Fruit fly (Drosophila melanogaster) whole organism, embryonic: Measurements from ENCODE around the gene CG2129.

ENCODE experiments used
- Aef1 ChIP-seq: fragments of 200-800 bp; sonication (Bioruptor generic); IDR thresholded peaks from 3 replicates; pipeline ENCODE4 v1.3.6; 2022; ENCODE audit warnings: missing biosample characterization, missing genetic modification characterization
- Asciz ChIP-seq: fragments of 200-800 bp; sonication (Bioruptor generic); optimal IDR thresholded peaks from 2 replicates; lab custom pipeline; 2017; ENCODE audit warnings: missing biosample characterization, mild to moderate bottlenecking, missing genetic modification characterization, missing genetic modification reagents
- Atf3 ChIP-seq: fragments of 200-800 bp; sonication (Bioruptor generic); optimal IDR thresholded peaks from 3 replicates; lab custom pipeline; 2016; ENCODE audit warnings: missing biosample characterization, missing genetic modification characterization
- CG10274 ChIP-seq: fragments of 200-800 bp; sonication (Bioruptor generic); optimal IDR thresholded peaks from 3 replicates; lab custom pipeline; 2017; ENCODE audit warnings: missing biosample characterization, mild to moderate bottlenecking, missing genetic modification characterization
- CG10366 ChIP-seq: fragments of 200-800 bp; sonication (Bioruptor generic); IDR thresholded peaks from 2 replicates; pipeline ENCODE4 v1.3.6; 2022; ENCODE audit warnings: missing biosample characterization, missing genetic modification characterization
- CG10543 ChIP-seq: fragments of 200-800 bp; sonication (Bioruptor generic); optimal IDR thresholded peaks from 3 replicates; lab custom pipeline; 2017; ENCODE audit warnings: missing biosample characterization, mild to moderate bottlenecking, missing genetic modification characterization, moderate library complexity
- CG10959 ChIP-seq: fragments of 200-800 bp; sonication (Bioruptor generic); IDR thresholded peaks from 2 replicates; pipeline ENCODE4 v1.3.6; 2022; ENCODE audit warnings: missing biosample characterization, missing genetic modification characterization
- CG13123 ChIP-seq: fragments of 200-800 bp; sonication (Bioruptor generic); optimal IDR thresholded peaks from 2 replicates; lab custom pipeline; 2016; ENCODE audit warnings: missing biosample characterization, missing genetic modification characterization
- CG14710 ChIP-seq: fragments of 200-800 bp; sonication (Bioruptor generic); optimal IDR thresholded peaks from 3 replicates; lab custom pipeline; 2019; ENCODE audit warnings: missing biosample characterization, mild to moderate bottlenecking, missing genetic modification characterization, moderate library complexity
- CG14965 ChIP-seq: fragments of 200-800 bp; sonication (Bioruptor generic); optimal IDR thresholded peaks from 2 replicates; lab custom pipeline; 2016; ENCODE audit warnings: missing biosample characterization, missing genetic modification characterization, borderline replicate concordance
- CG16779 ChIP-seq: fragments of 200-800 bp; sonication (Bioruptor generic); IDR thresholded peaks from 2 replicates; pipeline ENCODE4 v1.3.6; 2022; ENCODE audit warnings: missing biosample characterization, missing genetic modification characterization
- CG16863 ChIP-seq: fragments of 200-800 bp; sonication (Bioruptor generic); optimal IDR thresholded peaks from 3 replicates; lab custom pipeline; 2016; ENCODE audit warnings: missing biosample characterization, missing genetic modification characterization
- CG17186 ChIP-seq: fragments of 200-800 bp; sonication (Bioruptor generic); optimal IDR thresholded peaks from 3 replicates; lab custom pipeline; 2017; ENCODE audit warnings: missing biosample characterization, missing genetic modification reagents, missing genetic modification characterization
- CG17802 ChIP-seq: fragments of 200-800 bp; sonication (Bioruptor generic); optimal IDR thresholded peaks from 2 replicates; lab custom pipeline; 2018; ENCODE audit warnings: missing biosample characterization, mild to moderate bottlenecking, missing genetic modification characterization, moderate library complexity
- CG2199 ChIP-seq: fragments of 200-800 bp; sonication (Bioruptor generic); IDR thresholded peaks from 3 replicates; pipeline ENCODE4 v1.3.6; 2022; ENCODE audit warnings: missing biosample characterization, missing genetic modification characterization
- CG2875 ChIP-seq: fragments of 200-800 bp; sonication (Bioruptor generic); optimal IDR thresholded peaks from 2 replicates; lab custom pipeline; 2017; ENCODE audit warnings: missing biosample characterization, mild to moderate bottlenecking, missing genetic modification characterization, missing genetic modification reagents
- CG32532 ChIP-seq: fragments of 200-800 bp; sonication (Bioruptor generic); IDR thresholded peaks from 2 replicates; pipeline ENCODE4 v1.3.6; 2022; ENCODE audit warnings: missing biosample characterization, missing genetic modification characterization
- CG32767 ChIP-seq: fragments of 200-800 bp; sonication (Bioruptor generic); IDR thresholded peaks from 2 replicates; pipeline ENCODE4 v1.3.6; 2022; ENCODE audit warnings: missing biosample characterization, missing genetic modification characterization
- CG34224 ChIP-seq: fragments of 200-800 bp; sonication (Bioruptor generic); IDR thresholded peaks from 3 replicates; pipeline ENCODE4 v1.3.6; 2022; ENCODE audit warnings: missing biosample characterization, missing genetic modification characterization; ENCODE audit not compliant: partially characterized antibody
- CG3995 ChIP-seq: fragments of 200-800 bp; sonication (Bioruptor generic); optimal IDR thresholded peaks from 3 replicates; lab custom pipeline; 2016; ENCODE audit warnings: missing biosample characterization, missing genetic modification characterization
- CG43689 ChIP-seq: fragments of 200-800 bp; sonication (Bioruptor generic); IDR thresholded peaks from 2 replicates; pipeline ENCODE4 v1.3.6; 2022; ENCODE audit warnings: missing biosample characterization, missing genetic modification characterization
- CG4854 ChIP-seq: fragments of 200-800 bp; sonication (Bioruptor generic); optimal IDR thresholded peaks from 2 replicates; lab custom pipeline; 2016; ENCODE audit warnings: missing biosample characterization, missing genetic modification characterization, inconsistent platforms
- CG5953 ChIP-seq: fragments of 200-800 bp; sonication (Bioruptor generic); IDR thresholded peaks from 2 replicates; pipeline ENCODE4 v1.3.6; 2022; ENCODE audit warnings: missing biosample characterization, missing genetic modification characterization
- CG6813 ChIP-seq: fragments of 200-800 bp; sonication (Bioruptor generic); optimal IDR thresholded peaks from 2 replicates; lab custom pipeline; 2017; ENCODE audit warnings: missing biosample characterization, missing genetic modification characterization, mild to moderate bottlenecking, moderate library complexity, missing genetic modification reagents
- CG7963 ChIP-seq: fragments of 200-800 bp; sonication (Bioruptor generic); IDR thresholded peaks from 3 replicates; pipeline ENCODE4 v1.3.6; 2022; ENCODE audit warnings: missing biosample characterization, missing genetic modification characterization; ENCODE audit not compliant: partially characterized antibody
- CG8281 ChIP-seq: fragments of 200-800 bp; sonication (Bioruptor generic); optimal IDR thresholded peaks from 2 replicates; lab custom pipeline; 2018; ENCODE audit warnings: missing biosample characterization, mild to moderate bottlenecking, missing genetic modification characterization, moderate library complexity
- CG9797 ChIP-seq: fragments of 200-800 bp; sonication (Bioruptor generic); optimal IDR thresholded peaks from 3 replicates; lab custom pipeline; 2018; ENCODE audit warnings: missing biosample characterization, mild to moderate bottlenecking, missing genetic modification characterization
- CG9817 ChIP-seq: fragments of 200-800 bp; sonication (Bioruptor generic); optimal IDR thresholded peaks from 2 replicates; lab custom pipeline; 2018; ENCODE audit warnings: missing biosample characterization, mild to moderate bottlenecking, missing genetic modification characterization, moderate library complexity
- CHES-1-like ChIP-seq: fragments of 200-800 bp; sonication (Bioruptor generic); optimal IDR thresholded peaks from 2 replicates; lab custom pipeline; 2016; ENCODE audit warnings: missing biosample characterization, missing genetic modification characterization
- Deaf1 ChIP-seq: fragments of 200-800 bp; optimal IDR thresholded peaks from 3 replicates; lab custom pipeline; 2019; ENCODE audit warnings: missing biosample characterization, mild to moderate bottlenecking, missing genetic modification characterization, moderate library complexity
- HHEX ChIP-seq: fragments of 200-800 bp; sonication (Bioruptor generic); optimal IDR thresholded peaks from 3 replicates; lab custom pipeline; 2017; ENCODE audit warnings: missing biosample characterization, mild to moderate bottlenecking, missing genetic modification characterization, missing genetic modification reagents
- HLH54F ChIP-seq: fragments of 200-800 bp; sonication (Bioruptor generic); optimal IDR thresholded peaks from 3 replicates; lab custom pipeline; 2016; ENCODE audit warnings: missing biosample characterization, missing genetic modification characterization
- Mes4 ChIP-seq: fragments of 200-800 bp; sonication (Bioruptor generic); optimal IDR thresholded peaks from 2 replicates; lab custom pipeline; 2016; ENCODE audit warnings: missing biosample characterization, missing genetic modification characterization
- NC2α ChIP-seq: fragments of 200-800 bp; sonication (Bioruptor generic); optimal IDR thresholded peaks from 2 replicates; lab custom pipeline; 2016; ENCODE audit warnings: missing biosample characterization, missing genetic modification characterization
- Ptx1 ChIP-seq: fragments of 200-800 bp; sonication (Bioruptor generic); IDR thresholded peaks from 2 replicates; pipeline ENCODE4 v1.3.6; 2022; ENCODE audit warnings: missing biosample characterization, missing genetic modification characterization
- chn ChIP-seq: fragments of 200-800 bp; sonication (Bioruptor generic); optimal IDR thresholded peaks from 2 replicates; lab custom pipeline; 2016; ENCODE audit warnings: missing biosample characterization, missing genetic modification characterization
- dati ChIP-seq: fragments of 200-800 bp; sonication (Bioruptor generic); IDR thresholded peaks from 2 replicates; pipeline ENCODE4 v1.3.6; 2022; ENCODE audit warnings: missing biosample characterization, missing genetic modification characterization
- ewg ChIP-seq: fragments of 200-800 bp; sonication (Bioruptor generic); optimal IDR thresholded peaks from 3 replicates; lab custom pipeline; 2017; ENCODE audit warnings: mild to moderate bottlenecking, missing biosample characterization, missing genetic modification reagents, missing genetic modification characterization
- gem ChIP-seq: fragments of 200-800 bp; sonication (Bioruptor generic); optimal IDR thresholded peaks from 2 replicates; lab custom pipeline; 2019; ENCODE audit warnings: missing biosample characterization, mild to moderate bottlenecking, missing genetic modification characterization, moderate library complexity
- gro ChIP-seq: fragments of 200-800 bp; sonication (Bioruptor generic); optimal IDR thresholded peaks from 2 replicates; lab custom pipeline; 2016; ENCODE audit warnings: missing biosample characterization, missing genetic modification characterization
- jing ChIP-seq: fragments of 200-800 bp; sonication (Bioruptor generic); optimal IDR thresholded peaks from 2 replicates; lab custom pipeline; 2018; ENCODE audit warnings: missing biosample characterization, mild to moderate bottlenecking, missing genetic modification characterization
- kah ChIP-seq: fragments of 200-800 bp; sonication (Bioruptor generic); optimal IDR thresholded peaks from 2 replicates; lab custom pipeline; 2018; ENCODE audit warnings: missing biosample characterization, mild to moderate bottlenecking, missing genetic modification characterization
- ken ChIP-seq: fragments of 200-800 bp; sonication (Bioruptor generic); IDR thresholded peaks from 3 replicates; pipeline ENCODE4 v1.3.6; 2022; ENCODE audit warnings: missing biosample characterization, missing genetic modification characterization
- nom ChIP-seq: fragments of 200-800 bp; sonication (Bioruptor generic); optimal IDR thresholded peaks from 2 replicates; lab custom pipeline; 2017; ENCODE audit warnings: missing biosample characterization, missing genetic modification characterization, mild to moderate bottlenecking, moderate library complexity, missing genetic modification reagents
- ranshi ChIP-seq: fragments of 200-800 bp; sonication (Bioruptor generic); IDR thresholded peaks from 2 replicates; pipeline ENCODE4 v1.3.6; 2022; ENCODE audit warnings: missing biosample characterization, missing genetic modification characterization
- row ChIP-seq: fragments of 200-800 bp; sonication (Bioruptor generic); IDR thresholded peaks from 3 replicates; pipeline ENCODE4 v1.3.6; 2022; ENCODE audit warnings: missing biosample characterization, missing genetic modification characterization
- sc ChIP-seq, 3 experiments: fragments of >200 bp in 2 of 3; fragments of 200-800 bp in 1 of 3; sonication (Bioruptor generic) in 1 of 3; optimal IDR thresholded peaks; 2 replicates in 2 of 3; 3 replicates in 1 of 3; lab custom pipeline; 2017; ENCODE audit warnings: mild to moderate bottlenecking in 1 of 3, missing biosample characterization in 1 of 3, missing genetic modification characterization in 1 of 3, missing genetic modification reagents in 1 of 3
- slbo ChIP-seq: fragments of 200-800 bp; sonication (Bioruptor generic); IDR thresholded peaks from 2 replicates; pipeline ENCODE4 v1.3.6; 2022; ENCODE audit warnings: missing biosample characterization, missing genetic modification characterization
- sr ChIP-seq: fragments of 200-800 bp; sonication (Bioruptor generic); IDR thresholded peaks from 3 replicates; pipeline ENCODE4 v1.3.6; 2022; ENCODE audit warnings: missing biosample characterization, missing genetic modification characterization
- trh ChIP-seq: fragments of 200-800 bp; sonication (Bioruptor generic); optimal IDR thresholded peaks from 2 replicates; lab custom pipeline; 2016; ENCODE audit warnings: missing biosample characterization, missing genetic modification characterization

CG2129 gene

DNA sequence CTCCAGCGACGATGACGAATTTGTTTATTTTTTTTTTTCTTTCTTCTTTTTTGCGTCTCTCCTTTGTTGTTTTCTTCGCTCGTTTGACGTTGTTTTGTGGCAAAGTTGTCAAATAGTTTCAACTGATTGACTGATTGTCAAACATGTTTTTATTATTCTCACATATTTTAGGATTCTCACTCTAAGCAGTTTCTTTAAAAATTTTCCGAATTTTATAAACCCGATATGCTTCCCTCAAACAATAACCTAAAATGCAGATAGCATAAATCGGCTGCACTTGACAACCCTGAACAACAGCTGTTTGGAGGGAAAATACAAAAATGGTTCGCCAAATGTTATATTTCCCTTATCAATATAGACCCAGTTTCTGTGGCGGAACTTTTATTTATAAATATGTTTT is 2.1 kb upstream of the CG2129 start, which contains the start of gene CG17982 (continued):
- TF ChIP-seq CHES-1-like (GFP tag; lab: Kevin White, UChicago) (peak; percentile 90), Atf3 (peak; percentile 64), CG3995 (peak; percentile 50), gem (peak; percentile 92), CG32532 (GFP tag; lab: Robert Waterston, UW) (peak; percentile 88), jing (GFP tag; lab: Kevin White, UChicago) (no peak), CG2875 (GFP tag; lab: Kevin White, UChicago) (peak; percentile 58), chn (GFP tag; lab: Kevin White, UChicago) (peak; percentile 86), Mes4 (GFP tag; lab: Kevin White, UChicago) (peak; percentile 81), CG2199 (GFP tag; lab: Robert Waterston, UW) (no peak), NC2α (peak; percentile 72), row (peak; percentile 90), HLH54F (GFP tag; lab: Kevin White, UChicago) (peak; percentile 86), Asciz (no peak), CG43689 (GFP tag; lab: Robert Waterston, UW) (peak; percentile 18; the same call in 1 of the 2 replicates), CG10366 (GFP tag; lab: Robert Waterston, UW) (peak; percentile 76), CG9817 (tag; lab: Kevin White, UChicago) (peak; percentile 89), slbo (GFP tag; lab: Robert Waterston, UW) (peak; percentile 88), trh (peak; percentile 42), CG17186 (peak; percentile 46), CG14965 (GFP tag; lab: Kevin White, UChicago) (no peak), ken (GFP tag; lab: Robert Waterston, UW) (peak; percentile 75), CG10274 (peak; percentile 16), sr (no peak), gro (GFP tag; lab: Kevin White, UChicago) (peak; percentile 89), dati (GFP tag; lab: Robert Waterston, UW) (peak; percentile 32; the same call in 1 of the 2 replicates), CG14710 (tag; lab: Kevin White, UChicago) (peak; percentile 83), CG16863 (GFP tag; lab: Kevin White, UChicago) (peak; percentile 80), nom (peak; percentile 86), sc (optimal IDR thresholded peaks at IDR 0.05; lab: Kevin White, UChicago) (no peak), sc (GFP tag; optimal IDR thresholded peaks at IDR 0.05; lab: Kevin White, UChicago) (peak; percentile 18), CG32767 (peak; percentile 80), Ptx1 (peak; percentile 82), CG10543 (peak; percentile 90), CG6813 (GFP tag; lab: Kevin White, UChicago) (peak; percentile 75), CG4854 (peak; percentile 64), Aef1 (GFP tag; lab: Robert Waterston, UW) (peak; percentile 66), CG7963 (GFP tag; lab: Robert Waterston, UW) (no peak), ranshi (GFP tag; lab: Robert Waterston, UW) (peak; percentile 82), HHEX (GFP tag; lab: Kevin White, UChicago) (peak; percentile 76), CG8281 (peak; percentile 71), CG5953 (peak; percentile 59; the same call in 1 of the 2 replicates), CG17802 (tag; lab: Kevin White, UChicago) (peak; percentile 24), CG13123 (GFP tag; lab: Kevin White, UChicago) (peak; percentile 77), kah (GFP tag; lab: Kevin White, UChicago) (peak; percentile 64), CG34224 (GFP tag; lab: Robert Waterston, UW) (peak; percentile 52; the same call in 1 of the 3 replicates), CG16779 (GFP tag; lab: Robert Waterston, UW) (peak; percentile 65; the same call in 1 of the 2 replicates), CG10959 (GFP tag; lab: Robert Waterston, UW) (peak; percentile 81), CG9797 (GFP tag; lab: Kevin White, UChicago) (no peak), ewg (GFP tag; lab: Kevin White, UChicago) (peak; percentile 64), Deaf1 (tag; lab: Kevin White, UChicago) (peak; percentile 60)
